Fruit fly (Drosophila melanogaster) whole organism, wandering third instar larva: Measurements from ENCODE around the gene RPA2.
A peak's percentile ranks its signal among the peaks of the same experiment; 100 is the strongest.

Source experiments
- Abd-B ChIP-seq: fragments of >200 bp; optimal IDR thresholded peaks from 2 replicates; lab custom pipeline; 2017; ENCODE audit warnings: missing biosample characterization, missing genetic modification characterization
- CG32264 ChIP-seq: fragments of 200-800 bp; sonication (Bioruptor generic); optimal IDR thresholded peaks from 2 replicates; lab custom pipeline; 2016; ENCODE audit warnings: missing biosample characterization, missing genetic modification characterization
- Dfd ChIP-seq: fragments of >200 bp; optimal IDR thresholded peaks from 2 replicates; lab custom pipeline; 2017; ENCODE audit warnings: missing biosample characterization, missing genetic modification characterization
- Dif ChIP-seq: fragments of 200-275, 200-300 bp; sonication (Bioruptor generic); optimal IDR thresholded peaks from 2 replicates; lab custom pipeline; 2018; ENCODE audit warnings: missing biosample characterization, missing genetic modification characterization; ENCODE audit not compliant: partially characterized antibody
- GATAd ChIP-seq: sonication (Bioruptor generic); optimal IDR thresholded peaks from 2 replicates; lab custom pipeline; 2016; ENCODE audit warnings: missing biosample characterization, missing genetic modification characterization
- Hnf4 ChIP-seq: fragments of 200-800 bp; sonication (Bioruptor generic); optimal IDR thresholded peaks from 2 replicates; lab custom pipeline; 2016; ENCODE audit warnings: missing biosample characterization, mild to moderate bottlenecking, missing genetic modification characterization
- Hr78 ChIP-seq: fragments of >200 bp; optimal IDR thresholded peaks from 2 replicates; lab custom pipeline; 2017; ENCODE audit warnings: missing biosample characterization, missing genetic modification characterization
- Jra ChIP-seq: sonication (Bioruptor generic); optimal IDR thresholded peaks from 2 replicates; lab custom pipeline; 2016; ENCODE audit warnings: missing biosample characterization, missing genetic modification characterization
- Myc ChIP-seq: fragments of >200 bp; optimal IDR thresholded peaks from 2 replicates; lab custom pipeline; 2017
- N ChIP-seq: fragments of >200 bp; optimal IDR thresholded peaks from 2 replicates; lab custom pipeline; 2018; ENCODE audit warnings: missing biosample characterization, missing external identifiers, missing genetic modification characterization
- OdsH ChIP-seq: fragments of 200-800 bp; sonication (Bioruptor generic); optimal IDR thresholded peaks from 2 replicates; lab custom pipeline; 2016; ENCODE audit warnings: missing biosample characterization, mild to moderate bottlenecking, missing genetic modification characterization
- Rel ChIP-seq, 2 experiments: fragments of 200-800 bp; sonication (Bioruptor generic) in 1 of 2; optimal IDR thresholded peaks; 2 replicates in 1 of 2; 3 replicates in 1 of 2; lab custom pipeline; 2016 to 2019; ENCODE audit warnings: mild to moderate bottlenecking in 2 of 2, missing biosample characterization in 2 of 2, missing genetic modification characterization in 2 of 2, moderate library complexity in 1 of 2
- Vsx2 ChIP-seq: fragments of 200-300, 225-300 bp; sonication (Bioruptor generic); optimal IDR thresholded peaks from 2 replicates; lab custom pipeline; 2018; ENCODE audit warnings: missing biosample characterization, missing genetic modification characterization; ENCODE audit not compliant: partially characterized antibody
- br ChIP-seq: fragments of 200-800 bp; sonication (Bioruptor generic); optimal IDR thresholded peaks from 2 replicates; lab custom pipeline; 2016; ENCODE audit warnings: missing biosample characterization, missing genetic modification characterization
- brk ChIP-seq: fragments of 200-800 bp; sonication (Bioruptor generic); optimal IDR thresholded peaks from 2 replicates; lab custom pipeline; 2016; ENCODE audit warnings: missing biosample characterization, mild to moderate bottlenecking, missing genetic modification characterization
- dl ChIP-seq, 2 experiments: fragments of 175-275, 200-275 bp in 1 of 2; fragments of 200-275 bp in 1 of 2; sonication (Bioruptor generic); optimal IDR thresholded peaks; lab custom pipeline; 2018; ENCODE audit warnings: mild to moderate bottlenecking in 2 of 2, missing biosample characterization in 2 of 2, missing genetic modification characterization in 2 of 2, moderate library complexity in 2 of 2; ENCODE audit not compliant: partially characterized antibody in 2 of 2, insufficient read depth in 1 of 2
- dmrt93B ChIP-seq: fragments of 200-800 bp; sonication (Bioruptor generic); optimal IDR thresholded peaks from 2 replicates; lab custom pipeline; 2018; ENCODE audit warnings: missing biosample characterization, mild to moderate bottlenecking, missing genetic modification characterization
- dsf ChIP-seq: sonication (Bioruptor generic); optimal IDR thresholded peaks from 2 replicates; lab custom pipeline; 2016; ENCODE audit warnings: missing biosample characterization, missing genetic modification characterization, borderline replicate concordance
- ey ChIP-seq: fragments of 200-800 bp; sonication (Bioruptor generic); optimal IDR thresholded peaks from 2 replicates; lab custom pipeline; 2016; ENCODE audit warnings: missing biosample characterization, missing genetic modification characterization
- foxo ChIP-seq, 2 experiments: fragments of 200-800 bp; sonication (Bioruptor generic); optimal IDR thresholded peaks; 2 replicates in 1 of 2; 3 replicates in 1 of 2; lab custom pipeline; 2016 to 2017; ENCODE audit warnings: missing biosample characterization in 2 of 2, missing genetic modification characterization in 2 of 2
- fru ChIP-seq: fragments of 200-800 bp; sonication (Bioruptor generic); optimal IDR thresholded peaks from 3 replicates; lab custom pipeline; 2016; ENCODE audit warnings: missing biosample characterization, mild to moderate bottlenecking, missing genetic modification characterization
- h ChIP-seq: fragments of 200-800 bp; sonication (Bioruptor generic); optimal IDR thresholded peaks from 3 replicates; lab custom pipeline; 2016; ENCODE audit warnings: missing biosample characterization, mild to moderate bottlenecking, missing genetic modification characterization
- jim ChIP-seq: fragments of 175-275, 200-325 bp; sonication (Bioruptor generic); optimal IDR thresholded peaks from 2 replicates; lab custom pipeline; 2016; ENCODE audit warnings: missing biosample characterization, mild to moderate bottlenecking, missing genetic modification characterization
- lola ChIP-seq: fragments of >200 bp; optimal IDR thresholded peaks from 2 replicates; lab custom pipeline; 2017; ENCODE audit warnings: missing biosample characterization, missing genetic modification characterization
- pan ChIP-seq: fragments of >200 bp; optimal IDR thresholded peaks from 2 replicates; lab custom pipeline; 2017
- psq ChIP-seq: fragments of 200-800 bp; sonication (Bioruptor generic); optimal IDR thresholded peaks from 3 replicates; lab custom pipeline; 2017; ENCODE audit warnings: missing biosample characterization, mild to moderate bottlenecking, missing genetic modification characterization, moderate library complexity
- rgr ChIP-seq: fragments of 200-800 bp; sonication (Bioruptor generic); optimal IDR thresholded peaks from 3 replicates; lab custom pipeline; 2016; ENCODE audit warnings: missing biosample characterization, mild to moderate bottlenecking, missing genetic modification characterization
- sage ChIP-seq: fragments of 200-800 bp; sonication (Bioruptor generic); optimal IDR thresholded peaks from 2 replicates; lab custom pipeline; 2016; ENCODE audit warnings: missing biosample characterization, mild to moderate bottlenecking, missing genetic modification characterization
- sv ChIP-seq: fragments of 200-800 bp; sonication (Bioruptor generic); optimal IDR thresholded peaks from 3 replicates; lab custom pipeline; 2016; ENCODE audit warnings: missing biosample characterization, missing genetic modification characterization

Gene RPA2

DNA sequence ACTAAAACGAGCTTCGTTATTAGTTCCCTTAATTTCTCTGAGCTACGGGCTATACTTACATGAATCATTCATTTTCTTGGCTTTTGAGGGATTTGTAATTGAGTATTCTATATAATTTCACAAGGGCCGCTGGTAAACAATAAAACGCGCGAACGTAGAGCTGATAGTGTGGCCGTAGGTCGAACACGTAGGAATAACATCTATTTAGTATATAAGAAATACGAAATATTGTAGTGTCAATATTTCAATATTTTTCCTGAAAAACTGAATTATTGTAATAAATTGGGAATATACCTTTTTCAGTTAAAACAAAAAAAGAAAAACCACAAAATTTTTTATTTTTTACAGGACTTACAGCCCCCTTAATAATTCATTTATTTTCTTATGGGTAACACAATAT lies at the start of gene RPA2:
TSS of gene RPA2 (minus strand) at position 173 of the 400 bp plus-strand sequence.
- TF ChIP-seq Dif (no peak), lola (no peak), dsf (GFP tag; lab: Kevin White, UChicago) (no peak), CG32264 (no peak), OdsH (no peak), Myc (lab: Kevin White, UChicago) (no peak), GATAd (GFP tag; lab: Kevin White, UChicago) (no peak), Hr78 (GFP tag; lab: Kevin White, UChicago) (no peak), Vsx2 (GFP tag; lab: Kevin White, UChicago) (no peak), dl (GFP tag; optimal IDR thresholded peaks at IDR 0.05; lab: Kevin White, UChicago; ENCODE audit: insufficient read depth in 1 of 2, partially characterized antibody in 2 of 2) (no peak), Rel (GFP tag; optimal IDR thresholded peaks at IDR 0.05; lab: Kevin White, UChicago) (no peak), Rel (tag; optimal IDR thresholded peaks at IDR 0.05; lab: Kevin White, UChicago) (no peak), fru (GFP tag; lab: Kevin White, UChicago) (no peak), Abd-B (no peak), h (GFP tag; lab: Kevin White, UChicago) (no peak), dmrt93B (GFP tag; lab: Kevin White, UChicago) (no peak), Dfd (GFP tag; lab: Kevin White, UChicago) (no peak)

DNA sequence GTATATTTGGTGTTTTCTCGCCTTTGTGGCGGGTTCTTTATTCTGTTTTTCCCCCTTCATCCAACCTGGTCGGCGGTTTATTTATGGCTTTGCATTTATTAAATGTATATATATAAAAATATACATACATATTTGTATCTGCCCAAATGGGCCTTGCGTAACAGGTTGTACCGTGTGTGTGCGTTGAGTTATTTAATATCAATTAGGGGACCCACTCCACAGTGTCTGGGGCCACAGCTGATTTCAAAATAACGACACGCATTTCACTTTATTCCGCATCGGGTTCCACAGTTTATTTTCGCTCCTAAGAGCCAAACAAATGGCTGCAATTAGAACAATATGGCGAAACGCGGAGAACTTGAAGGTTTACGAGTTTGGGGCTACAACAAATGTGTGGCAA lies 49.6 kb upstream of the RPA2 start:
- TF ChIP-seq Rel (GFP tag; optimal IDR thresholded peaks at IDR 0.05; lab: Kevin White, UChicago) (no peak), Rel (tag; optimal IDR thresholded peaks at IDR 0.05; lab: Kevin White, UChicago) (peak; percentile 85), Jra (GFP tag; lab: Kevin White, UChicago) (no peak)

DNA sequence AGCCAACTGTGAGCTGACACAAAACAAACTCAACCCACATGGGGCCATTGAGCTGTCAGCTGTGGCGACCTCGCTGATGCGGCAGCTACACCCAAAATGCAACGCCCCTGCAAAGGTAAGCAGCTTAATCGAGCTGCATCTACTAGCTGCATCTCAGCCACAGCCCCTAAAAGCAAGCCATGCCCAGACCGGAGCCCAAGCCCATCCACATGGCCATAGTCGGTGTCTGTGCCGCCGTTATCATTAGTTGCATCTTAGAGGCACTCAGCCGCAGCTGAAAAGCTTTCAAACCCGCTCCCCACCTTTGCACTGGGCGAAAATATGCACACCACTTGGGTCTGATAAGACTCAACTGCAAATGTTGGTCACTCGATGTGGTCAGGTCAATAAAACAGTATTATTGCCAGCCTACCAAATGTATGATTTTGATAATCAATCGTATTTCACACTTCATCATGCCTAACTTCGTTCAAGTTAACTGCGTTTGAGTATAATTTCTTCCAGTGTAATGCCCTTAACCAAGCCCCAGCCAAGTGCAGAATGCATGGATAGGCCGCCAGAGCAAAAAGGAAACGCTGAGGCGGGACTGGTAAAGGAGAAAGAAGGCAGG lies 48.2 kb upstream of the RPA2 start:
- TF ChIP-seq jim (no peak), ey (GFP tag; lab: Kevin White, UChicago) (peak; percentile 25), fru (GFP tag; lab: Kevin White, UChicago) (peak; percentile 17), N (GFP tag; lab: Kevin White, UChicago) (no peak), psq (GFP tag; lab: Kevin White, UChicago) (peak; percentile 1), foxo (GFP tag; optimal IDR thresholded peaks at IDR 0.05; lab: Kevin White, UChicago) (peak in 1 of 2 experiments; percentile 34), Hr78 (GFP tag; lab: Kevin White, UChicago) (no peak), br (GFP tag; lab: Kevin White, UChicago) (peak; percentile 10), pan (lab: Kevin White, UChicago) (no peak), brk (GFP tag; lab: Kevin White, UChicago) (no peak), OdsH (peak; percentile 9), Abd-B (no peak), rgr (GFP tag; lab: Kevin White, UChicago) (peak; percentile 27), Hnf4 (GFP tag; lab: Kevin White, UChicago) (no peak), h (GFP tag; lab: Kevin White, UChicago) (peak; percentile 35), sv (GFP tag; lab: Kevin White, UChicago) (peak; percentile 14), sage (GFP tag; lab: Kevin White, UChicago) (no peak)

DNA sequence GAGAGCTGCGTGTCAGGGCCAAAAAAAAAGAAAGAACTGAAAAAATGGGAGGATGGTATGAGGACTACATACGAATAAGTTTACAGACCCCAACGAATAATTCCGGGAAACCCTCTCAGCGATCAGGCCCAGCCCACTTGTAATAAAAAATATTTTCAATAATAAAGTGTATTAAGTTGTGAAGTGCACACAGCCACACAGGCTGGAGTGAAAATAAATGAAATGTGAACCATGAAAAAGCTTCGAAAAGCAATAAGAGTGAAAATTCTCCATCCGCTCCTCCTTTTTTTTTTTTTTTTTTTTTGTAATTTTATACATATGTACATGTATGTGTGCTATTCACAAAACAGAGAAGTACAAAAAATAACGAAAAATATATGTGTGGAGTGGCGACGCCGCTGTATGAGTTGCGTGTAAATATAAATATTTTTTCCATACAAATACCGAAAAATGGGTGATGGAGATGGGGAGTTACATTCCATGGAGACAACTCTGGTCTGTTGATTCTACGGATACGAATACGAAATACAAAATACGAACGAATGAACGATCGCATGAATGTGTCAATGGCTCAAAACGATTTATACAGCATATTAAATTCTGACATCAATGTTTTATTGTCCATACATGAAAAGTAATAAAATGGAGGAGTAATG lies 45.8 kb upstream of the RPA2 start:
- TF ChIP-seq psq (GFP tag; lab: Kevin White, UChicago): no peak
- no peak for TF ChIP-seq Rel (GFP tag; optimal IDR thresholded peaks at IDR 0.05; lab: Kevin White, UChicago)
- no peak for TF ChIP-seq Rel (tag; optimal IDR thresholded peaks at IDR 0.05; lab: Kevin White, UChicago)
- no peak for TF ChIP-seq Jra (GFP tag; lab: Kevin White, UChicago)
- TF ChIP-seq, all 38 proteins: peak for 0

DNA sequence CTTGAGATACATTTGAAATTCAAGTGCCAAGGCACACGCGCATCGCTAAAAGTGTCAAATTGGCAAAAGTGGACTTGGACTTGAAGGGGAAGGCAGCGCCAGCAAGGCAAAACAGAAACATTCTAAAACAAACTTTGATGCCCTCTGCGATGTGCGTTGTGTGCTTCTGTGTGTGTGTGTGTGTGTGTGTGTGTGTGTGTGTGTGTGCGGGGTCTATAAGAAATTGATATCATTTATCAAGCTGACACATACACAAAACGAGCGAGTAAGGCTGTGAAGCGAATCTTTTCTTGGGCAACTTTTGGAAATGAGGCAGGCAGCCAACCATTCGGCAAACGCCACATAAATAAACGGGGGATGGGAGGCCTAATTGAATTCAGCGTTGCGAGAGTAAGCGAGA lies 44.8 kb upstream of the RPA2 start:
- peak; percentile 86 for TF ChIP-seq Dfd (GFP tag; lab: Kevin White, UChicago)
- TF ChIP-seq pan (lab: Kevin White, UChicago): no peak
- no peak for TF ChIP-seq dsf (GFP tag; lab: Kevin White, UChicago)
- TF ChIP-seq, all 38 proteins: peak for 1
